Fruit fly (Drosophila melanogaster): ENCODE data around the gene Asciz.

Asciz gene

DNA sequence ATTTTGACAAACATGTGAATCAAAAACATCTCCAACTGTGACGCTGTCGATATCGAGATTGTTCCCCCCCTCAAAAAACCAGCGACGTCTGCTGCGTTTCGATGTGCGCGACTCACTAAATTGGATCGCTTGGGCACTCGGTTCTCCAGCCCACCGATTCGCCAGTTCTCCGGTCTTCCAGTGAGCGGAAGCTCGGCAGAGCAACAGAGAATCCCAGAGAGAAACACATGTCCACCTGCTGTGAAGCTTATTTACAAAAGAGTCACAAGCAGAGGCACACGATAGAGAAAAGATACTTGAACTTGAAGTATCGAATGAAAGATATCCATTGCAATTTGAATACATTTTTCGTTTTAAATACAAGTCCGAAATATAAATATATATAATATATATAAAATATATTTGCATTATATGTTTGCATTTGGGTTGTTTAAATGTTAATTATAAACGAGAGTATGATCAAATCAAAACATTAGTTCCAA, 31.9 kb downstream of the Asciz start (continued):
- TF ChIP-seq gt (GFP tag; IDR thresholded peaks at IDR 0.05) (no peak), CG32532 (GFP tag; IDR thresholded peaks at IDR 0.05) (peak; percentile 43), pfk (GFP tag; optimal IDR thresholded peaks at IDR 0.05) (no peak), CG15269 (tag; optimal IDR thresholded peaks at IDR 0.05) (peak; percentile 63), zfh1 (GFP tag; IDR thresholded peaks at IDR 0.05) (no peak), al (GFP tag; IDR thresholded peaks at IDR 0.05) (no peak), CG5953 (GFP tag; IDR thresholded peaks at IDR 0.05) (no peak), nom (GFP tag; optimal IDR thresholded peaks at IDR 0.05) (peak; percentile 1), CG32767 (GFP tag; IDR thresholded peaks at IDR 0.05) (no peak), scrt (GFP tag; optimal IDR thresholded peaks at IDR 0.05) (peak; percentile 38), CG8478 (optimal IDR thresholded peaks at IDR 0.05) (no peak), CG7786 (GFP tag; optimal IDR thresholded peaks at IDR 0.05) (no peak), CG7963 (GFP tag; IDR thresholded peaks at IDR 0.05; ENCODE audit: partially characterized antibody) (no peak), CG43689 (GFP tag; IDR thresholded peaks at IDR 0.05) (no peak), CG14965 (GFP tag; optimal IDR thresholded peaks at IDR 0.05; ENCODE audit: borderline replicate concordance) (no peak), pzg (GFP tag; optimal IDR thresholded peaks at IDR 0.05) (no peak), CG3281 (GFP tag; optimal IDR thresholded peaks at IDR 0.05) (peak; percentile 32), CG4707 (GFP tag; optimal IDR thresholded peaks at IDR 0.05) (no peak), btn (GFP tag; optimal IDR thresholded peaks at IDR 0.05) (no peak), yki (optimal IDR thresholded peaks at IDR 0.05) (no peak), Spps (tag; optimal IDR thresholded peaks at IDR 0.05) (no peak), Atf6 (GFP tag; IDR thresholded peaks at IDR 0.05) (peak; percentile 29), HLHmδ (GFP tag; optimal IDR thresholded peaks at IDR 0.05) (no peak), CG3407 (GFP tag; optimal IDR thresholded peaks at IDR 0.05) (no peak), Dll (GFP tag; IDR thresholded peaks at IDR 0.05; ENCODE audit: partially characterized antibody) (no peak), Sox100B (GFP tag; optimal IDR thresholded peaks at IDR 0.05) (no peak), eve (GFP tag; optimal IDR thresholded peaks at IDR 0.05) (no peak), zf30C (GFP tag; optimal IDR thresholded peaks at IDR 0.05) (no peak), Gsc (GFP tag; IDR thresholded peaks at IDR 0.05) (no peak), Hmr (GFP tag; optimal IDR thresholded peaks at IDR 0.05) (peak; percentile 26), CG18262 (tag; optimal IDR thresholded peaks at IDR 0.05) (peak; percentile 15), Hand (GFP tag; optimal IDR thresholded peaks at IDR 0.05) (no peak), Six4 (GFP tag; optimal IDR thresholded peaks at IDR 0.05) (no peak), abd-A (tag; optimal IDR thresholded peaks at IDR 0.05) (no peak), CG6254 (GFP tag; optimal IDR thresholded peaks at IDR 0.05) (no peak), ind (GFP tag; optimal IDR thresholded peaks at IDR 0.05) (no peak), mirr (GFP tag; optimal IDR thresholded peaks at IDR 0.05) (no peak), MBD-R2 (GFP tag; IDR thresholded peaks at IDR 0.05) (no peak), CG3065 (GFP tag; optimal IDR thresholded peaks at IDR 0.05) (no peak), sna (GFP tag; IDR thresholded peaks at IDR 0.05; ENCODE audit: partially characterized antibody) (no peak), Dip2 (GFP tag; IDR thresholded peaks at IDR 0.05) (no peak), sd (tag; optimal IDR thresholded peaks at IDR 0.05) (peak; percentile 0), CG13894 (tag; optimal IDR thresholded peaks at IDR 0.05) (no peak), CG6654 (GFP tag; optimal IDR thresholded peaks at IDR 0.05) (no peak), cas (GFP tag; IDR thresholded peaks at IDR 0.05) (no peak), TFAM (GFP tag; optimal IDR thresholded peaks at IDR 0.05) (no peak), Camta (GFP tag; optimal IDR thresholded peaks at IDR 0.05) (no peak), Hr3 (GFP tag; optimal IDR thresholded peaks at IDR 0.05) (no peak), CG9876 (GFP tag; optimal IDR thresholded peaks at IDR 0.05) (no peak), psq (GFP tag; optimal IDR thresholded peaks at IDR 0.05) (no peak), onecut (GFP tag; IDR thresholded peaks at IDR 0.05) (no peak), Fer3 (tag; optimal IDR thresholded peaks at IDR 0.05) (peak; percentile 10)
